Worm (Caenorhabditis elegans): Measurements from ENCODE around the gene nas-19.

DNA sequence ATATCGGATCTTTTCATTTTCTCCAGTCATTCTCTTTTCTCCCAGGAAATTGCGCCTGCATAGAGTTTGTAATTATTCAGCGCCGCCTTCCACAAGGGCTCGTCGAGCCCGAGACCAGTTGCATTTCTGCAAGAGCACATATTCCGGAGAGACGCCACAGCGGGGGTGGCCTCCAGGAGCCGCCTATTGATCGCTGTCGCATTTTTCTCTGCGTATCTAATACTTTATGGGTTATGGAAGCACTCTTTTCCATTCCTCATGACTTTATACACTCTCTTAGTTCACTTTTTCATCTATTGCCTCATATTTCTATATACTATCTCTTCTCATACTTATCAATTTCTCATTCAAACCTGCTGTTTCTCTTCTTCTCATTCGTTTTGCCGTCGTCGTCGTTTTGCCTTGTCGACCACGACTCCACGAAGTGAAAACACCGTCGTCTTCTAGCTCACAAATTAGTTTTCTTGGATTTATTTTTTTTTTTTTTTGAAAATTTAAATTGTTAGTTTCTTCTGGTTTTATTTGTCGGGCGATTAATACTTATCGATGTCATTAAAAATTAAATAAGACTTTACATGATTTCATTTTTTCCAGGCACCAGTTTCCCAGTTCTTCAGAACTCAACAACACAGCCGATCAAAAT is 27.2 kb downstream of the nas-19 start, which contains the start of gene cnb-1:
- TF ChIP-seq snpc-1.1 (tag; optimal IDR thresholded peaks at IDR 0.05; ENCODE audit: insufficient read depth) (no peak), athp-1 (tag; optimal IDR thresholded peaks at IDR 0.05) (no peak), dpl-1 (GFP tag; optimal IDR thresholded peaks at IDR 0.05) (no peak), F49E8.2 (tag; optimal IDR thresholded peaks at IDR 0.05; ENCODE audit: insufficient read depth) (no peak), ama-1 (optimal IDR thresholded peaks at IDR 0.05) (no peak), ama-1 (GFP tag; optimal IDR thresholded peaks at IDR 0.05) (no peak), pha-4 (tag; optimal IDR thresholded peaks at IDR 0.05) (no peak), unc-62 (GFP tag; optimal IDR thresholded peaks at IDR 0.05) (no peak), B0261.1 (tag; optimal IDR thresholded peaks at IDR 0.05) (no peak), ccch-3 (GFP tag; optimal IDR thresholded peaks at IDR 0.05) (no peak)
